Worm (Caenorhabditis elegans) whole organism, mixed stage, embryonic: ENCODE results near the gene fipr-16.

Source experiments
- M03D4.4 ChIP-seq: sonication (generic microtip); optimal IDR thresholded peaks from 2 replicates; lab custom pipeline; 2017; ENCODE audit warnings: mild to moderate bottlenecking, missing genetic modification characterization, missing compliant biosample characterization
- bed-3 ChIP-seq: fragments of 200-800 bp; sonication (Bioruptor generic); optimal IDR thresholded peaks from 3 replicates; lab custom pipeline; 2018; ENCODE audit warnings: mild to moderate bottlenecking, missing genetic modification characterization, moderate library complexity, missing compliant biosample characterization
- blmp-1 ChIP-seq: fragments of 150-350 bp; optimal IDR thresholded peaks from 2 replicates; lab custom pipeline; 2014; ENCODE audit warnings: missing biosample characterization, missing genetic modification characterization
- ceh-39 ChIP-seq: fragments of 150-350 bp; optimal IDR thresholded peaks from 2 replicates; lab custom pipeline; 2014; ENCODE audit warnings: missing biosample characterization, missing genetic modification characterization
- ceh-43 ChIP-seq: fragments of 200-800 bp; sonication (Bioruptor generic); optimal IDR thresholded peaks from 2 replicates; lab custom pipeline; 2018; ENCODE audit warnings: mild to moderate bottlenecking, missing genetic modification characterization, moderate library complexity, missing compliant biosample characterization
- ceh-83 ChIP-seq: fragments of 200-800 bp; sonication (Bioruptor generic); optimal IDR thresholded peaks from 2 replicates; lab custom pipeline; 2018; ENCODE audit warnings: mild to moderate bottlenecking, missing genetic modification characterization, missing compliant biosample characterization
- ces-1 ChIP-seq: fragments of 150-350 bp; optimal IDR thresholded peaks from 2 replicates; lab custom pipeline; 2014; ENCODE audit warnings: missing biosample characterization, missing genetic modification reagents, missing genetic modification characterization
- cnd-1 ChIP-seq: fragments of 200-800 bp; sonication (Bioruptor generic); optimal IDR thresholded peaks from 2 replicates; lab custom pipeline; 2018; ENCODE audit warnings: mild to moderate bottlenecking, missing genetic modification characterization, missing compliant biosample characterization
- elt-1 ChIP-seq: sonication (generic microtip); optimal IDR thresholded peaks from 2 replicates; lab custom pipeline; 2017; ENCODE audit warnings: missing genetic modification characterization, mild to moderate bottlenecking, missing compliant biosample characterization, antibody characterized with exemption, moderate library complexity, borderline replicate concordance; ENCODE audit not compliant: insufficient read depth
- elt-3 ChIP-seq: fragments of 150-350 bp; optimal IDR thresholded peaks from 2 replicates; lab custom pipeline; 2014; ENCODE audit warnings: missing biosample characterization, missing genetic modification characterization
- flh-1 ChIP-seq: fragments of 200-800 bp; sonication (Bioruptor generic); optimal IDR thresholded peaks from 2 replicates; lab custom pipeline; 2018; ENCODE audit warnings: mild to moderate bottlenecking, missing genetic modification characterization, moderate library complexity, missing compliant biosample characterization
- ham-2 ChIP-seq: fragments of 200-800 bp; sonication (Bioruptor generic); optimal IDR thresholded peaks from 2 replicates; lab custom pipeline; 2018; ENCODE audit warnings: mild to moderate bottlenecking, missing genetic modification characterization, missing compliant biosample characterization
- hlh-1 ChIP-seq: fragments of 150-350 bp; optimal IDR thresholded peaks from 2 replicates; lab custom pipeline; 2014; ENCODE audit warnings: missing biosample characterization, missing genetic modification reagents, missing genetic modification characterization
- lin-13 ChIP-seq: fragments of 150-350 bp; optimal IDR thresholded peaks from 2 replicates; lab custom pipeline; 2014; ENCODE audit warnings: missing biosample characterization, missing genetic modification characterization
- lin-32 ChIP-seq: fragments of 200-800 bp; sonication (Bioruptor generic); optimal IDR thresholded peaks from 2 replicates; lab custom pipeline; 2018; ENCODE audit warnings: mild to moderate bottlenecking, missing genetic modification characterization, missing compliant biosample characterization
- lsy-2 ChIP-seq: fragments of 150-350 bp; optimal IDR thresholded peaks from 2 replicates; lab custom pipeline; 2014; ENCODE audit warnings: missing biosample characterization, missing genetic modification characterization
- mep-1 ChIP-seq: fragments of 150-350 bp; optimal IDR thresholded peaks from 2 replicates; lab custom pipeline; 2017; ENCODE audit warnings: missing biosample characterization, missing genetic modification reagents, missing genetic modification characterization, inconsistent platforms
- mls-2 ChIP-seq: sonication (generic microtip); optimal IDR thresholded peaks from 2 replicates; lab custom pipeline; 2016; ENCODE audit warnings: mild to moderate bottlenecking, missing genetic modification characterization, moderate library complexity, missing compliant biosample characterization
- nhr-12 ChIP-seq: fragments of 150-350 bp; optimal IDR thresholded peaks from 2 replicates; lab custom pipeline; 2014; ENCODE audit warnings: missing biosample characterization, missing genetic modification characterization
- nhr-2 ChIP-seq: fragments of 150-350 bp; optimal IDR thresholded peaks from 2 replicates; lab custom pipeline; 2014; ENCODE audit warnings: missing biosample characterization, missing genetic modification characterization
- nhr-237 ChIP-seq: fragments of 150-350 bp; optimal IDR thresholded peaks from 2 replicates; lab custom pipeline; 2014; ENCODE audit warnings: missing biosample characterization, missing genetic modification characterization
- nhr-28 ChIP-seq: fragments of 150-350 bp; optimal IDR thresholded peaks from 2 replicates; lab custom pipeline; 2014; ENCODE audit warnings: missing biosample characterization, missing genetic modification characterization
- nhr-76 ChIP-seq: sonication (generic microtip); optimal IDR thresholded peaks from 2 replicates; lab custom pipeline; 2017; ENCODE audit warnings: missing biosample characterization, missing genetic modification characterization
- pha-4 ChIP-seq: fragments of 150-350 bp; optimal IDR thresholded peaks from 2 replicates; lab custom pipeline; 2018; ENCODE audit warnings: missing biosample characterization, missing genetic modification reagents, missing genetic modification characterization
- sem-2 ChIP-seq: fragments of 200-800 bp; sonication (Bioruptor generic); optimal IDR thresholded peaks from 2 replicates; lab custom pipeline; 2018; ENCODE audit warnings: mild to moderate bottlenecking, missing genetic modification characterization, missing compliant biosample characterization
- snpc-4 ChIP-seq: fragments of 150-350 bp; optimal IDR thresholded peaks from 2 replicates; lab custom pipeline; 2014; ENCODE audit warnings: missing biosample characterization, missing genetic modification characterization
- sptf-1 ChIP-seq: sonication (generic microtip); optimal IDR thresholded peaks from 2 replicates; lab custom pipeline; 2017; ENCODE audit warnings: mild to moderate bottlenecking, missing genetic modification characterization, moderate library complexity, missing compliant biosample characterization
- unc-120 ChIP-seq: sonication (generic microtip); optimal IDR thresholded peaks from 2 replicates; lab custom pipeline; 2017; ENCODE audit warnings: missing genetic modification characterization, missing compliant biosample characterization; ENCODE audit not compliant: poor library complexity, severe bottlenecking
- unc-39 ChIP-seq: fragments of 150-350 bp; optimal IDR thresholded peaks from 2 replicates; lab custom pipeline; 2014; ENCODE audit warnings: missing biosample characterization, missing genetic modification characterization
- unc-62 ChIP-seq: fragments of 150-350 bp; optimal IDR thresholded peaks from 2 replicates; lab custom pipeline; 2014; ENCODE audit warnings: missing biosample characterization, missing genetic modification reagents, missing genetic modification characterization
- zip-8 ChIP-seq: fragments of 150-350 bp; optimal IDR thresholded peaks from 2 replicates; lab custom pipeline; 2014; ENCODE audit warnings: missing biosample characterization, missing genetic modification characterization
- ztf-11 ChIP-seq: fragments of 150-350 bp; optimal IDR thresholded peaks from 2 replicates; lab custom pipeline; 2014; ENCODE audit warnings: missing biosample characterization, missing genetic modification characterization

fipr-16 gene

DNA sequence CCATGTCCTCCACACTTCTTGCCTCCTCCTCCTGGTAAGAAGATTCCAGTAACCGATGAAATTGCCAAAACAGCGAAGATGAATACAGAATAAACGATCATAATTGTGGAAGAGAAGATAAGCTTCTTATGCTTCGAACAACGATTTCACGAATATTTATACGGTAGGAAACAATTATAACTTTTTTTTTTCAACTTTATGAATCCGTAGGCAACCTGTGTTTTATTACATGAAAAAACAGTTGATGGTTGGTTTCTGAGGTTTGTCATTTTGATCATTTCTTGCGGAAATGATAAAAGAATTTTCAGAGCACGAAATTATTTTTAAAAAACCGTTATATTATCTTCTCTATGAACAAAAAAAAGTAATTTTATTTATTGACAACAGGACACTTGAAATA lies at the start of gene fipr-16:
Gene fipr-16, minus strand, starts transcription at position 101 of the 400 bp plus-strand sequence.
- TF ChIP-seq nhr-12 (tag; lab: Kevin White, UChicago) (no peak), mls-2 (tag; lab: Kevin White, UChicago) (no peak), sem-2 (GFP tag; lab: Kevin White, UChicago) (no peak), pha-4 (no peak), flh-1 (no peak), lin-32 (GFP tag; lab: Kevin White, UChicago) (no peak), unc-62 (no peak)
- TF ChIP-seq, all 35 proteins: peak for 0

DNA sequence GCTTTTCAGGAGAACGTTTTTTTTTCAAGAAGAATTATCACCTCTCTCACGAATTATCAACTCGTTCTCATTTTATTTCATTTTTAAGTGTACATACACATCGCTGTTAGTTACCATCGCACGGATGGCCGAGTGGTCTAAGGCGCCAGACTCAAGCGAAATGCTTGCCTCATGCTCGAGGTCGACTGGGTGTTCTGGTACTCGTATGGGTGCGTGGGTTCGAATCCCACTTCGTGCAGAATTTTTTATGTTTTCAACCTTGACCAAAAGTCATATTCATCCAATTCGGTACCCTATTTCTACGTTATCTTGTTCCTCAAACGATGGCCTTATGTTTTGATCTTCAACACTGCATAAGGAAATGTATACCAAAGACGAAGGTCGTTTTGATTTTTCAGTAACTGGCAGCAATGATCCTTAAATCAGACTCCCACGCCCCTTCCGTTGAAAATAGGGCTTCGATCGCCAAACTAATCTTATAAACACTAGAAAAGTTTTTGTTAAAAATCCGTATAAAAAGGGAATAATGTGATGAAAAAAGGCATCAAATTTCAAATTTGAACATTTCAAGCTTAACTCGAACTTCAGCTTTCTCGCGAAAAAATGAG lies 48.5 kb upstream of the fipr-16 start, which contains the start of gene fip-1:
Gene fip-1, plus strand, starts transcription at position 558 of the 608 bp plus-strand sequence.
- no peak for TF ChIP-seq M03D4.4 (tag; lab: Kevin White, UChicago)
- no peak for TF ChIP-seq nhr-28 (tag; lab: Kevin White, UChicago)
- no peak for TF ChIP-seq ces-1

DNA sequence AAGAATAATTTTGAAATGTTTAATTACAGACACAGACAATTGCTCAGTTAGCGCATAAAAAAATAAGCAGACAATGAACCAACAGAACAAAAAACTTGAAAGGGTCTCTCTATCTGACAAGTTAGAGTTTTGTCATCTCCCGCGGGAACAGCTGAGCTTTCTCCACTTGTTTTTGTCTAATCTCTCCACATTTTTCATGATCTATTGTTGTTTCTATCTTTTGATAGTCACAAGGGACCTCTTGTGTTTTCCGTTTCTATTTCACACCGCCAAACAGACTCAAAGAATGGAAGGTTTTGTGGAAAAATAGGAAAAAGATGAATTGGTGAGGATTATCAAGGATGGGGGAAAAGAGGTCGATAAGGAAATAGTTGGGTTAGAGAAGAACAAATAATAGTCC lies 46.0 kb upstream of the fipr-16 start:
- TF ChIP-seq ceh-83 (GFP tag; lab: Kevin White, UChicago) (no peak), hlh-1 (peak; percentile 63), ceh-39 (tag; lab: Kevin White, UChicago) (no peak), pha-4 (no peak)
- TF ChIP-seq, all 35 proteins: peak for 1

DNA sequence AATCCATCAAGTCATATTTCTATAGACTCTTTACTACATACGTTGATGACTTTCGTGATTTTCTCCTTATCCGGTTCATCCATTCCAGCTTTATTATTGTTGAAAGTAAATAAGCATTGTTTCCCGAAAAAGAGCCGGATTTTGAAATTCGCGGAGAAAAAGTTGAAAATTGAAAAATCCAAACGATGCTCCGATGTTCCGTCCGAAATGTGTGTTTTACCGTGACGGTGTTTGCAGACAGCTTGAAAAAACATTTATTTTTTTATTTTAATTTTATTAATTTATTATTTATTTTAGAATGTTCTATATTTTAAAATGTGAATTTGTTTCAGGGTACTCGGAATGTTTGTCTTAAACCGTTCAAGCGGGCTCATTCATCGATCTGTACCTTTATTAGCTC lies 40.1 kb upstream of the fipr-16 start, which contains the start of gene dnj-10:
Gene dnj-10, plus strand, starts transcription at position 333 of the 400 bp plus-strand sequence.
- no peak for TF ChIP-seq ham-2
- TF ChIP-seq bed-3 (GFP tag; lab: Kevin White, UChicago), result no peak
- TF ChIP-seq elt-3 (tag; lab: Kevin White, UChicago), result no peak
- no peak for TF ChIP-seq unc-120 (tag; lab: Kevin White, UChicago)
- TF ChIP-seq lsy-2, result peak; percentile 65
- TF ChIP-seq snpc-4 (tag; lab: Kevin White, UChicago), result no peak
- no peak for TF ChIP-seq pha-4
- peak; percentile 3 for TF ChIP-seq nhr-2 (tag; lab: Kevin White, UChicago)
- no peak for TF ChIP-seq unc-62
- no peak for TF ChIP-seq cnd-1
- no peak for TF ChIP-seq nhr-76 (tag; lab: Kevin White, UChicago)
- TF ChIP-seq flh-1, result no peak
- no peak for TF ChIP-seq blmp-1 (tag; lab: Kevin White, UChicago)
- TF ChIP-seq nhr-28 (tag; lab: Kevin White, UChicago), result no peak
- no peak for TF ChIP-seq nhr-12 (tag; lab: Kevin White, UChicago)
- TF ChIP-seq ztf-11, result no peak
- no peak for TF ChIP-seq mls-2 (tag; lab: Kevin White, UChicago)
- no peak for TF ChIP-seq lin-13 (tag; lab: Kevin White, UChicago)
- no peak for TF ChIP-seq hlh-1
- no peak for TF ChIP-seq sptf-1 (tag; lab: Kevin White, UChicago)
- TF ChIP-seq ces-1, result peak; percentile 82
- TF ChIP-seq sem-2 (GFP tag; lab: Kevin White, UChicago), result no peak
- no peak for TF ChIP-seq elt-1 (tag; lab: Kevin White, UChicago)
- TF ChIP-seq M03D4.4 (tag; lab: Kevin White, UChicago), result no peak
- no peak for TF ChIP-seq lin-32 (GFP tag; lab: Kevin White, UChicago)
- peak; percentile 57 for TF ChIP-seq mep-1 (tag; lab: Kevin White, UChicago)
- TF ChIP-seq unc-39 (tag; lab: Kevin White, UChicago), result no peak
- no peak for TF ChIP-seq ceh-83 (GFP tag; lab: Kevin White, UChicago)
- TF ChIP-seq ceh-39 (tag; lab: Kevin White, UChicago), result no peak
- TF ChIP-seq ceh-43 (GFP tag; lab: Kevin White, UChicago), result no peak
- TF ChIP-seq zip-8 (tag; lab: Kevin White, UChicago), result no peak
- peak; percentile 3 for TF ChIP-seq nhr-237 (tag; lab: Kevin White, UChicago)
